Worm (Caenorhabditis elegans) whole organism, L4 larva: ENCODE data around the gene T11G6.3.
A peak's percentile ranks its signal among the peaks of the same experiment; 100 is the strongest.

Source experiments
- F26F4.8 ChIP-seq: fragments of 200-800 bp; sonication (Bioruptor generic); conservative IDR thresholded peaks from 2 replicates; pipeline ENCODE4 v1.3.6; 2022; ENCODE audit warnings: missing genetic modification characterization, missing compliant biosample characterization
- F49E8.2 ChIP-seq: sonication (generic microtip); optimal IDR thresholded peaks from 2 replicates; lab custom pipeline; 2016; ENCODE audit warnings: missing compliant biosample characterization, mild to moderate bottlenecking, missing genetic modification characterization, borderline replicate concordance
- R02D3.7 ChIP-seq: fragments of 150-350 bp; sonication (generic microtip); optimal IDR thresholded peaks from 3 replicates; lab custom pipeline; 2014; ENCODE audit warnings: missing biosample characterization, missing genetic modification characterization
- aha-1 ChIP-seq: fragments of 150-350 bp; peaks from one replicate; lab custom pipeline; 2014; ENCODE audit warnings: missing biosample characterization, missing genetic modification characterization
- attf-4 ChIP-seq: sonication (generic microtip); optimal IDR thresholded peaks from 3 replicates; lab custom pipeline; 2017; ENCODE audit warnings: missing biosample characterization, missing genetic modification characterization
- ceh-20 ChIP-seq: fragments of 200-800 bp; sonication (Bioruptor generic); IDR thresholded peaks from 2 replicates; pipeline ENCODE4 v1.3.6; 2022; ENCODE audit warnings: missing genetic modification reagents, missing genetic modification characterization, missing compliant biosample characterization
- ceh-28 ChIP-seq: fragments of 150-350 bp; optimal IDR thresholded peaks from 2 replicates; lab custom pipeline; 2014; ENCODE audit warnings: missing biosample characterization, missing genetic modification reagents, missing genetic modification characterization
- ceh-32 ChIP-seq: sonication (generic microtip); optimal IDR thresholded peaks from 2 replicates; lab custom pipeline; 2016; ENCODE audit warnings: mild to moderate bottlenecking, missing genetic modification characterization, missing compliant biosample characterization; ENCODE audit not compliant: poor library complexity
- ctbp-1 ChIP-seq: fragments of 200-800 bp; sonication (Bioruptor generic); IDR thresholded peaks from 2 replicates; pipeline ENCODE4 v1.3.6; 2022; ENCODE audit warnings: missing genetic modification reagents, missing genetic modification characterization, missing compliant biosample characterization
- dmd-8 ChIP-seq: fragments of 200-800 bp; sonication (Bioruptor generic); IDR thresholded peaks from 2 replicates; pipeline ENCODE4 v1.3.6; 2022; ENCODE audit warnings: missing genetic modification characterization, missing compliant biosample characterization
- dmd-9 ChIP-seq: fragments of 200-800 bp; sonication (Bioruptor generic); IDR thresholded peaks from 2 replicates; pipeline ENCODE4 v1.3.6; 2022; ENCODE audit warnings: missing genetic modification reagents, missing genetic modification characterization, missing compliant biosample characterization
- dpl-1 ChIP-seq: fragments of 150-350 bp; optimal IDR thresholded peaks from 2 replicates; lab custom pipeline; 2014; ENCODE audit warnings: missing biosample characterization, missing genetic modification reagents, missing genetic modification characterization
- duxl-1 ChIP-seq: sonication (generic microtip); optimal IDR thresholded peaks from 2 replicates; lab custom pipeline; 2016; ENCODE audit warnings: mild to moderate bottlenecking, missing genetic modification characterization, moderate library complexity, missing compliant biosample characterization; ENCODE audit not compliant: poor library complexity
- fkh-10 ChIP-seq: fragments of 150-350 bp; optimal IDR thresholded peaks from 2 replicates; lab custom pipeline; 2014; ENCODE audit warnings: missing biosample characterization, missing genetic modification reagents, missing genetic modification characterization
- fos-1 ChIP-seq: fragments of 150-350 bp; optimal IDR thresholded peaks from 2 replicates; lab custom pipeline; 2014; ENCODE audit warnings: missing biosample characterization, missing genetic modification characterization
- hif-1 ChIP-seq, 2 experiments: sonication (generic microtip); optimal IDR thresholded peaks; 2 replicates each; lab custom pipeline; 2016 to 2017; ENCODE audit warnings: missing compliant biosample characterization in 2 of 2, missing genetic modification characterization in 2 of 2, missing genetic modification reagents in 2 of 2, missing genotype in 2 of 2, mild to moderate bottlenecking in 1 of 2
- lin-1 ChIP-seq: fragments of 200-800 bp; sonication (Bioruptor generic); IDR thresholded peaks from 2 replicates; pipeline ENCODE4 v1.3.6; 2022; ENCODE audit warnings: missing genetic modification reagents, missing genetic modification characterization, missing compliant biosample characterization
- lin-13 ChIP-seq: fragments of 150-350 bp; optimal IDR thresholded peaks from 2 replicates; lab custom pipeline; 2014; ENCODE audit warnings: missing biosample characterization, missing genetic modification reagents, missing genetic modification characterization
- lin-38 ChIP-seq: fragments of 200-800 bp; sonication (Bioruptor generic); IDR thresholded peaks from 2 replicates; pipeline ENCODE4 v1.3.6; 2022; ENCODE audit warnings: missing genetic modification reagents, missing genetic modification characterization, missing compliant biosample characterization
- lsy-2 ChIP-seq, 2 experiments: fragments of 150-350 bp in 1 of 2; sonication (generic microtip) in 1 of 2; optimal IDR thresholded peaks; 2 replicates each; lab custom pipeline; 2014 to 2017; ENCODE audit warnings: missing biosample characterization in 2 of 2, missing genetic modification characterization in 2 of 2
- madf-5 ChIP-seq, 2 experiments: fragments of 200-800 bp; sonication (Bioruptor generic); IDR thresholded peaks; 2 replicates each; pipeline ENCODE4 v1.3.6; 2022; ENCODE audit warnings: missing compliant biosample characterization in 2 of 2, missing genetic modification characterization in 2 of 2
- madf-9 ChIP-seq: fragments of 200-800 bp; sonication (Bioruptor generic); conservative IDR thresholded peaks from 2 replicates; pipeline ENCODE4 v1.3.6; 2022; ENCODE audit warnings: missing genetic modification reagents, missing genetic modification characterization, missing compliant biosample characterization
- mdl-1 ChIP-seq, 2 experiments: fragments of 150-350 bp in 1 of 2; sonication (generic microtip) in 1 of 2; optimal IDR thresholded peaks; 2 replicates each; lab custom pipeline; 2014 to 2017; ENCODE audit warnings: missing biosample characterization in 2 of 2, missing genetic modification characterization in 2 of 2
- mes-2 ChIP-seq: sonication (generic microtip); optimal IDR thresholded peaks from 2 replicates; lab custom pipeline; 2016; ENCODE audit warnings: missing genotype, mild to moderate bottlenecking, missing genetic modification characterization, missing compliant biosample characterization; ENCODE audit not compliant: poor library complexity, severe bottlenecking
- nhr-10 ChIP-seq: fragments of 150-350 bp; optimal IDR thresholded peaks from 2 replicates; lab custom pipeline; 2014; ENCODE audit warnings: missing biosample characterization, missing genetic modification characterization
- nhr-11 ChIP-seq: fragments of 150-350 bp; optimal IDR thresholded peaks from 2 replicates; lab custom pipeline; 2014; ENCODE audit warnings: missing biosample characterization, missing genetic modification characterization
- nhr-111 ChIP-seq: fragments of 200-800 bp; sonication (Bioruptor generic); optimal IDR thresholded peaks from 2 replicates; lab custom pipeline; 2018; ENCODE audit warnings: mild to moderate bottlenecking, missing genetic modification characterization, missing compliant biosample characterization
- nhr-28 ChIP-seq: fragments of 150-350 bp; optimal IDR thresholded peaks from 2 replicates; lab custom pipeline; 2014; ENCODE audit warnings: missing biosample characterization, missing genetic modification characterization
- nhr-42 ChIP-seq: fragments of 200-800 bp; sonication (Bioruptor generic); IDR thresholded peaks from 2 replicates; pipeline ENCODE4 v1.3.6; 2022; ENCODE audit warnings: missing genetic modification characterization, missing compliant biosample characterization
- nhr-6 ChIP-seq: fragments of 150-350 bp; optimal IDR thresholded peaks from 2 replicates; lab custom pipeline; 2014; ENCODE audit warnings: missing biosample characterization, missing genetic modification characterization
- pha-4 ChIP-seq, 2 experiments: fragments of 150-350 bp in 1 of 2; fragments of 200-800 bp in 1 of 2; sonication (Bioruptor generic) in 1 of 2; IDR thresholded peaks in 1 of 2; optimal IDR thresholded peaks in 1 of 2; 2 replicates each; pipeline versions ENCODE4 v1.3.6 to Lab custom; 2014 to 2022; ENCODE audit warnings: missing genetic modification characterization in 2 of 2, missing genetic modification reagents in 2 of 2, missing biosample characterization in 1 of 2, missing compliant biosample characterization in 1 of 2
- php-3 ChIP-seq: fragments of 200-800 bp; sonication (Bioruptor generic); IDR thresholded peaks from 2 replicates; pipeline ENCODE4 v1.3.6; 2022; ENCODE audit warnings: missing genetic modification reagents, missing genetic modification characterization, missing compliant biosample characterization
- sdz-12 ChIP-seq: fragments of 200-800 bp; sonication (Bioruptor generic); optimal IDR thresholded peaks from 2 replicates; lab custom pipeline; 2018; ENCODE audit warnings: mild to moderate bottlenecking, missing genetic modification characterization, missing compliant biosample characterization
- tra-1 ChIP-seq: fragments of 200-800 bp; sonication (Bioruptor generic); IDR thresholded peaks from 2 replicates; pipeline ENCODE4 v1.3.6; 2022; ENCODE audit warnings: missing genetic modification reagents, missing genetic modification characterization, missing compliant biosample characterization
- unc-130 ChIP-seq: sonication (generic microtip); optimal IDR thresholded peaks from 2 replicates; lab custom pipeline; 2016; ENCODE audit warnings: missing genetic modification reagents, missing genetic modification characterization, missing compliant biosample characterization
- unc-62 ChIP-seq, 3 experiments: fragments of 150-350 bp in 1 of 3; sonication (generic microtip); optimal IDR thresholded peaks in 2 of 3; peaks in 1 of 3; 1 replicate in 1 of 3; 2 replicates in 2 of 3; lab custom pipeline; 2014 to 2017; ENCODE audit warnings: missing biosample characterization in 3 of 3, missing genetic modification characterization in 3 of 3, missing genetic modification reagents in 3 of 3, missing genotype in 1 of 3
- vab-7 ChIP-seq: fragments of 200-800 bp; sonication (Bioruptor generic); IDR thresholded peaks from 2 replicates; pipeline ENCODE4 v1.3.6; 2022; ENCODE audit warnings: missing genetic modification reagents, missing genetic modification characterization, missing compliant biosample characterization
- zfp-3 ChIP-seq: fragments of 200-800 bp; sonication (Bioruptor generic); conservative IDR thresholded peaks from 2 replicates; pipeline ENCODE4 v1.3.6; 2022; ENCODE audit warnings: missing genetic modification reagents, missing genetic modification characterization, missing compliant biosample characterization
- ztf-11 ChIP-seq: fragments of 150-350 bp; optimal IDR thresholded peaks from 2 replicates; lab custom pipeline; 2014; ENCODE audit warnings: missing biosample characterization, missing genetic modification characterization

T11G6.3 gene

DNA sequence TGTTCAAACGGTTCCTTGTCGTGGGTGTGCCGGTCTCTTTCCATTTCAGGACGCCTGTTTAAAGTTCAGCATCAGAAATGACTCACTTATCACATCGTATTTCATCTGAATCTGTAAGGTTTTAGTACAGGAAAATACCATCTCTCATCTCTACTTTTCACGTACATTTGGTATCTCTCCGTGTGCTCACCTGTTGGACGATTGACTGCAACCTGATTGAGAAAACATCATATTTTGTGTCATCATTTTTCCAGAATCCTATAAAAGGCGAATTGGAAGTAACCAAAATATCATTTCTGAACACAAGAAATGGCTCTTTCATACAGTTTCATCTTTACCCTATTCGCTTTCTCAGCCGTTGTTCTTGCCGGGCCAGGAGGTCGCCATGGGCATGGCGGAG is 45.0 kb upstream of the T11G6.3 start, which contains the start of gene srlf-30:
TSS of gene srlf-30 (plus strand) at position 301 of the 400 bp plus-strand sequence.
- TF ChIP-seq nhr-28 (tag; lab: Kevin White, UChicago): no peak
- TF ChIP-seq attf-4 (tag; lab: Kevin White, UChicago): no peak
- TF ChIP-seq nhr-111 (GFP tag; lab: Kevin White, UChicago): no peak
- TF ChIP-seq ztf-11 (tag; lab: Kevin White, UChicago): no peak

- TF ChIP-seq nhr-42 (GFP tag; lab: Robert Waterston, UW): no peak
- no peak for TF ChIP-seq attf-4 (tag; lab: Kevin White, UChicago)
- no peak for TF ChIP-seq pha-4 (GFP tag; IDR thresholded peaks at IDR 0.05; lab: Robert Waterston, UW)
- TF ChIP-seq pha-4 (tag; optimal IDR thresholded peaks at IDR 0.05; lab: Kevin White, UChicago): no peak
- TF ChIP-seq fkh-10 (GFP tag; lab: Kevin White, UChicago): no peak
- no peak for TF ChIP-seq lin-13 (GFP tag; lab: Kevin White, UChicago)
- no peak for TF ChIP-seq F26F4.8 (GFP tag; lab: Robert Waterston, UW)
- TF ChIP-seq zfp-3 (GFP tag; lab: Robert Waterston, UW): no peak
- TF ChIP-seq duxl-1 (tag; lab: Kevin White, UChicago): no peak
- TF ChIP-seq ceh-32 (tag; lab: Kevin White, UChicago): no peak
- TF ChIP-seq aha-1: no peak
Measured at ce11 chrIV:10899091-10899490, 44.1 kb upstream of the T11G6.3 start, which contains the start of the genes F13E9.9 and F13E9.19. Gene F13E9.9, minus strand, starts transcription at chrIV:10899191. Gene F13E9.19, plus strand, starts transcription at chrIV:10899406.

DNA sequence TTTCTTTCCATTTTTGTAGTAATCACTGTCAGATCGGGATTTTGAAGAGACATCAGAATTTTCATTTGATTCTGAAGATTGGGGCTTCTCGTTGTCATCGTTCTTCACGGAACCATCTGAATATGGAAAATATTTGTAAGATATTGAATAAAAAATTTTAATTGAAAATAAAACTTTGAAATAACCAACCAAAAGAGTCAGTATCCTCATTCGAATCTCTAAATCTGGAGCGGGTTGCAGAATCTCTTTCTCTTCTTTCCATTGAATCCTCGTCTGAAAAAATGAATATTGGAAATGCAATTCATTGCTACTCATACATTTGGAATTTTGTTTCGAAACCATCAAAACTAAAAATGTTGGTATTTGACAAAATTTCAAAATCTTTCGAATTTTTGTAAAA is 43.1 kb upstream of the T11G6.3 start:
- no peak for TF ChIP-seq vab-7
- TF ChIP-seq unc-62 (GFP tag; optimal IDR thresholded peaks at IDR 0.05 in 1 of 2; lab: Kevin White, UChicago): peak in 1 of 2 experiments; percentile 92
- TF ChIP-seq unc-62 (tag; optimal IDR thresholded peaks at IDR 0.05; lab: Kevin White, UChicago): no peak
- peak; percentile 48 for TF ChIP-seq aha-1

DNA sequence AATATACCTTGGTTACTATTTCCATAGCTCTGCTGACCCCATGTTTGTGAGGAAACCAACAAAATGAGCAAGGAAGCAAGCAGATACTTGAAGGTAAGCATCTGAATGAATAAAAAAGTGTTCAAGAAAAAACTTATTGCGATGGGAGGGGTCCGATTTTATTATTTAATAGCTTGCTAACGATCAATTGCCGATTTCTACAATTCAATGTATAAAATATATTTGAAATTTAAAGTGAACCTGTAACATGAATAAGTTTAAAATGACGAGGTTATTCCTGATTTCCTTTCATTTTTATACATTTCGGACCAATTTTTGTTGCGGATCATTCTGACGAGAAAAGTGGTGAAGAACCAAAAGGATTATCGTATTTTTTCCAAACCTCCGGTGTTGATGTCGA is 41.5 kb upstream of the T11G6.3 start, which contains the start of gene srlf-13:
TSS of gene srlf-13 (minus strand) at position 101 of the 400 bp plus-strand sequence.
- no peak for TF ChIP-seq tra-1
- no peak for TF ChIP-seq ceh-28 (tag; lab: Kevin White, UChicago)
- TF ChIP-seq F49E8.2 (tag; lab: Kevin White, UChicago): no peak
- no peak for TF ChIP-seq sdz-12 (GFP tag; lab: Kevin White, UChicago)
- no peak for TF ChIP-seq R02D3.7
- TF ChIP-seq dpl-1 (GFP tag; lab: Kevin White, UChicago): no peak
- TF ChIP-seq dmd-9 (GFP tag; lab: Robert Waterston, UW): no peak
- TF ChIP-seq dmd-8 (GFP tag; lab: Robert Waterston, UW): no peak
- TF ChIP-seq ceh-20 (GFP tag; lab: Robert Waterston, UW): no peak
- no peak for TF ChIP-seq lin-1 (GFP tag; lab: Robert Waterston, UW)
- no peak for TF ChIP-seq nhr-42 (GFP tag; lab: Robert Waterston, UW)
- TF ChIP-seq nhr-11 (tag; lab: Kevin White, UChicago): no peak
- TF ChIP-seq hif-1 (tag; optimal IDR thresholded peaks at IDR 0.05; lab: Kevin White, UChicago): no peak
- no peak for TF ChIP-seq pha-4 (GFP tag; IDR thresholded peaks at IDR 0.05; lab: Robert Waterston, UW)
- TF ChIP-seq pha-4 (tag; optimal IDR thresholded peaks at IDR 0.05; lab: Kevin White, UChicago): no peak
- no peak for TF ChIP-seq php-3 (GFP tag; lab: Robert Waterston, UW)

- TF ChIP-seq ztf-11 (tag; lab: Kevin White, UChicago) (no peak), aha-1 (peak; percentile 65)
Measured at ce11 chrIV:10894255-10894654, 39.2 kb upstream of the T11G6.3 start, which contains the start of gene srlf-14. Gene srlf-14, minus strand, starts transcription at chrIV:10894355.

DNA sequence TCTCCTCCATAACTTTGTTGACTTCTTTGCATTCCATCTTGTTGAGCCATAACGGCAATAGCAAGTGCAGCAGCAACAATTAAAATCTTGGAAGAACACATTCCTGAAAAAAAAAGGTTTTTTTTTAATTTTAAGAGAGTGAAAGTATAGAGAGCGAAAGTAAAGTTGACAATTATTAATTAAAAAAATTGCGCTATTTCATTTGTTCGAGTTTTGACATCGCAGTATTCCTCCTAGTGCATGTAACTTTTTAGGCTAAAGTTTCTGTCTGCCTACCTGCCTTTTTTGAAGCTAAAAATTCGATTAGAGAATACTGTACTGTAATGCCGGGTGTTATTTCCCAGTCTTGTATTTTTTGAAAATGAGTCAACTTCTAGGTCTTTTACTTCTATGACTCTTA is 37.0 kb upstream of the T11G6.3 start, which contains the start of gene srlf-12:
TSS of gene srlf-12 (minus strand) at position 101 of the 400 bp plus-strand sequence.
- TF ChIP-seq lin-1 (GFP tag; lab: Robert Waterston, UW): no peak
- TF ChIP-seq nhr-10 (tag; lab: Kevin White, UChicago): no peak
- no peak for TF ChIP-seq mes-2 (tag; lab: Kevin White, UChicago)
- TF ChIP-seq lin-38 (GFP tag; lab: Robert Waterston, UW): no peak
- TF ChIP-seq mdl-1 (tag; optimal IDR thresholded peaks at IDR 0.05; lab: Kevin White, UChicago): no peak
- no peak for TF ChIP-seq nhr-6 (tag; lab: Kevin White, UChicago)
- no peak for TF ChIP-seq fos-1 (tag; lab: Kevin White, UChicago)
- TF ChIP-seq ctbp-1 (GFP tag; lab: Robert Waterston, UW): no peak
- TF ChIP-seq lsy-2 (tag; optimal IDR thresholded peaks at IDR 0.05; lab: Kevin White, UChicago): no peak
- no peak for TF ChIP-seq madf-5 (GFP tag; IDR thresholded peaks at IDR 0.05; lab: Robert Waterston, UW)
- TF ChIP-seq madf-9 (GFP tag; lab: Robert Waterston, UW): no peak
- TF ChIP-seq nhr-28 (tag; lab: Kevin White, UChicago): no peak
- TF ChIP-seq F49E8.2 (tag; lab: Kevin White, UChicago): no peak
- no peak for TF ChIP-seq unc-130
